Fruit fly (Drosophila melanogaster) whole organism, embryonic: ENCODE data around the gene CG4009.

ENCODE experiments used
- Atf-2 ChIP-seq: fragments of 200-800 bp; sonication (Bioruptor generic); optimal IDR thresholded peaks from 2 replicates; lab custom pipeline; 2016; ENCODE audit warnings: missing biosample characterization, missing genetic modification characterization
- CG10274 ChIP-seq: fragments of 200-800 bp; sonication (Bioruptor generic); optimal IDR thresholded peaks from 3 replicates; lab custom pipeline; 2017; ENCODE audit warnings: missing biosample characterization, mild to moderate bottlenecking, missing genetic modification characterization
- CG10462 ChIP-seq: fragments of 200-800 bp; sonication (Bioruptor generic); optimal IDR thresholded peaks from 2 replicates; lab custom pipeline; 2016; ENCODE audit warnings: missing biosample characterization, missing genetic modification characterization
- CG14667 ChIP-seq: fragments of 200-800 bp; sonication (Bioruptor generic); IDR thresholded peaks from 2 replicates; pipeline ENCODE4 v1.3.6; 2022; ENCODE audit warnings: missing biosample characterization, missing genetic modification characterization
- CG16813 ChIP-seq: fragments of 200-800 bp; sonication (Bioruptor generic); IDR thresholded peaks from 3 replicates; pipeline ENCODE4 v1.3.6; 2022; ENCODE audit warnings: missing biosample characterization, missing genetic modification characterization; ENCODE audit not compliant: partially characterized antibody
- CG17829 ChIP-seq: fragments of 200-800 bp; optimal IDR thresholded peaks from 2 replicates; lab custom pipeline; 2019; ENCODE audit warnings: missing biosample characterization, mild to moderate bottlenecking, missing genetic modification characterization, moderate library complexity
- CG18011 ChIP-seq: fragments of 200-800 bp; sonication (Bioruptor generic); optimal IDR thresholded peaks from 2 replicates; lab custom pipeline; 2017; ENCODE audit warnings: missing biosample characterization, missing genetic modification characterization, mild to moderate bottlenecking, moderate library complexity, missing genotype
- CG1832 ChIP-seq: fragments of 200-800 bp; sonication (Bioruptor generic); optimal IDR thresholded peaks from 2 replicates; lab custom pipeline; 2017; ENCODE audit warnings: missing biosample characterization, mild to moderate bottlenecking, missing genetic modification characterization, inconsistent platforms
- CG2120 ChIP-seq: fragments of 200-800 bp; sonication (Bioruptor generic); optimal IDR thresholded peaks from 3 replicates; lab custom pipeline; 2016; ENCODE audit warnings: missing biosample characterization, missing genetic modification characterization
- CG3065 ChIP-seq: fragments of 200-800 bp; sonication (Bioruptor generic); optimal IDR thresholded peaks from 2 replicates; lab custom pipeline; 2016; ENCODE audit warnings: missing biosample characterization, missing genetic modification characterization
- CG31224 ChIP-seq: fragments of 200-800 bp; sonication (Bioruptor generic); IDR thresholded peaks from 2 replicates; pipeline ENCODE4 v1.3.6; 2022; ENCODE audit warnings: missing biosample characterization, missing genetic modification characterization
- CG4820 ChIP-seq: fragments of 200-800 bp; sonication (Bioruptor generic); optimal IDR thresholded peaks from 3 replicates; lab custom pipeline; 2016; ENCODE audit warnings: missing biosample characterization, missing genetic modification characterization
- CG6683 ChIP-seq: fragments of 200-800 bp; sonication (Bioruptor generic); optimal IDR thresholded peaks from 2 replicates; lab custom pipeline; 2017; ENCODE audit warnings: missing biosample characterization, mild to moderate bottlenecking, missing genetic modification characterization, missing genetic modification reagents
- CG6765 ChIP-seq: fragments of 200-800 bp; sonication (Bioruptor generic); optimal IDR thresholded peaks from 3 replicates; lab custom pipeline; 2017; ENCODE audit warnings: missing biosample characterization, mild to moderate bottlenecking, missing genetic modification characterization
- CG8944 ChIP-seq: fragments of 200-800 bp; sonication (Bioruptor generic); optimal IDR thresholded peaks from 3 replicates; lab custom pipeline; 2016; ENCODE audit warnings: missing biosample characterization, missing genetic modification characterization
- CG9876 ChIP-seq: fragments of 200-800 bp; sonication (Bioruptor generic); optimal IDR thresholded peaks from 2 replicates; lab custom pipeline; 2016; ENCODE audit warnings: missing biosample characterization, missing genetic modification characterization
- Camta ChIP-seq: fragments of 200-800 bp; sonication (Bioruptor generic); optimal IDR thresholded peaks from 2 replicates; lab custom pipeline; 2016; ENCODE audit warnings: missing biosample characterization, missing genetic modification characterization
- Dad ChIP-seq: fragments of 200-800 bp; sonication (Bioruptor generic); optimal IDR thresholded peaks from 3 replicates; lab custom pipeline; 2016; ENCODE audit warnings: missing biosample characterization, missing genetic modification characterization
- Dp ChIP-seq: fragments of 200-800 bp; sonication (Bioruptor generic); optimal IDR thresholded peaks from 2 replicates; lab custom pipeline; 2018; ENCODE audit warnings: missing biosample characterization, mild to moderate bottlenecking, missing genetic modification characterization, moderate library complexity
- ERR ChIP-seq: fragments of 200-800 bp; sonication (Bioruptor generic); optimal IDR thresholded peaks from 2 replicates; lab custom pipeline; 2016; ENCODE audit warnings: missing biosample characterization, missing genetic modification characterization
- Hmr ChIP-seq: fragments of 200-800 bp; sonication (Bioruptor generic); optimal IDR thresholded peaks from 3 replicates; lab custom pipeline; 2017; ENCODE audit warnings: mild to moderate bottlenecking, missing biosample characterization, missing genetic modification reagents, missing genetic modification characterization
- Hmx ChIP-seq: fragments of 200-800 bp; sonication (Bioruptor generic); optimal IDR thresholded peaks from 2 replicates; lab custom pipeline; 2016; ENCODE audit warnings: missing biosample characterization, missing genetic modification characterization
- Lhr ChIP-seq: fragments of 200-800 bp; sonication (Bioruptor generic); optimal IDR thresholded peaks from 3 replicates; lab custom pipeline; 2017; ENCODE audit warnings: mild to moderate bottlenecking, missing biosample characterization, missing genetic modification reagents, missing genetic modification characterization
- Lim3 ChIP-seq: fragments of 200-800 bp; sonication (Bioruptor generic); IDR thresholded peaks from 2 replicates; pipeline ENCODE4 v1.3.6; 2022; ENCODE audit warnings: missing biosample characterization, missing genetic modification characterization
- Lpt ChIP-seq: fragments of >200 bp; optimal IDR thresholded peaks from 2 replicates; lab custom pipeline; 2018; ENCODE audit warnings: missing biosample characterization, missing genetic modification characterization
- NC2β ChIP-seq: fragments of 200-800 bp; sonication (Bioruptor generic); optimal IDR thresholded peaks from 2 replicates; lab custom pipeline; 2016; ENCODE audit warnings: missing biosample characterization, missing genetic modification characterization
- Nf-YC ChIP-seq: fragments of 200-800 bp; optimal IDR thresholded peaks from 3 replicates; lab custom pipeline; 2019; ENCODE audit warnings: missing biosample characterization, mild to moderate bottlenecking, missing genetic modification characterization, moderate library complexity
- NfI ChIP-seq: fragments of 200-800 bp; sonication (Bioruptor generic); optimal IDR thresholded peaks from 3 replicates; lab custom pipeline; 2018; ENCODE audit warnings: missing biosample characterization, mild to moderate bottlenecking, missing genetic modification characterization, moderate library complexity
- Opbp ChIP-seq: fragments of 200-800 bp; sonication (Bioruptor generic); IDR thresholded peaks from 3 replicates; pipeline ENCODE4 v1.3.6; 2022; ENCODE audit warnings: missing biosample characterization, missing genetic modification characterization; ENCODE audit not compliant: partially characterized antibody
- Optix ChIP-seq: fragments of 200-800 bp; sonication (Bioruptor generic); IDR thresholded peaks from 3 replicates; pipeline ENCODE4 v1.3.6; 2022; ENCODE audit warnings: missing biosample characterization, missing genetic modification characterization
- Sin3A ChIP-seq: fragments of >200 bp; optimal IDR thresholded peaks from 2 replicates; lab custom pipeline; 2018
- bab2 ChIP-seq: fragments of 200-800 bp; sonication (Bioruptor generic); optimal IDR thresholded peaks from 2 replicates; lab custom pipeline; 2016; ENCODE audit warnings: missing biosample characterization, missing genetic modification characterization
- cato ChIP-seq: fragments of 200-800 bp; sonication (Bioruptor generic); optimal IDR thresholded peaks from 2 replicates; lab custom pipeline; 2016; ENCODE audit warnings: missing biosample characterization, missing genetic modification characterization, borderline replicate concordance
- crol ChIP-seq: fragments of 200-800 bp; sonication (Bioruptor generic); IDR thresholded peaks from 2 replicates; pipeline ENCODE4 v1.3.6; 2022; ENCODE audit warnings: missing biosample characterization, missing genetic modification characterization
- dysf ChIP-seq: fragments of 200-800 bp; sonication (Bioruptor generic); IDR thresholded peaks from 3 replicates; pipeline ENCODE4 v1.3.6; 2022; ENCODE audit warnings: missing biosample characterization, missing genetic modification characterization
- hbn ChIP-seq: fragments of 200-800 bp; sonication (Bioruptor generic); IDR thresholded peaks from 2 replicates; pipeline ENCODE4 v1.3.6; 2022; ENCODE audit warnings: missing biosample characterization, missing genetic modification characterization; ENCODE audit not compliant: partially characterized antibody
- insv ChIP-seq, 2 experiments: fragments of 200-800 bp; sonication (Bioruptor generic); optimal IDR thresholded peaks; 3 replicates each; lab custom pipeline; 2016 to 2018; ENCODE audit warnings: missing biosample characterization in 2 of 2, missing genetic modification characterization in 2 of 2
- klu ChIP-seq: fragments of 200-800 bp; sonication (Bioruptor generic); IDR thresholded peaks from 2 replicates; pipeline ENCODE4 v1.3.6; 2022; ENCODE audit warnings: missing biosample characterization, missing genetic modification characterization
- lov ChIP-seq, 2 experiments: fragments of 200-800 bp in 1 of 2; fragments of >200 bp in 1 of 2; sonication (Bioruptor generic) in 1 of 2; IDR thresholded peaks in 1 of 2; optimal IDR thresholded peaks in 1 of 2; 2 replicates in 1 of 2; 3 replicates in 1 of 2; pipeline versions ENCODE4 v1.3.6 to Lab custom; 2017 to 2022; ENCODE audit warnings: missing biosample characterization in 1 of 2, missing genetic modification characterization in 1 of 2
- maf-S ChIP-seq: fragments of 200-800 bp; sonication (Bioruptor generic); optimal IDR thresholded peaks from 2 replicates; lab custom pipeline; 2016; ENCODE audit warnings: missing biosample characterization, missing genetic modification characterization
- mam ChIP-seq: fragments of 200-800 bp; sonication (Bioruptor generic); optimal IDR thresholded peaks from 3 replicates; lab custom pipeline; 2016; ENCODE audit warnings: missing biosample characterization, missing genetic modification characterization
- mirr ChIP-seq: fragments of 200-800 bp; sonication (Bioruptor generic); optimal IDR thresholded peaks from 3 replicates; lab custom pipeline; 2018; ENCODE audit warnings: missing biosample characterization, mild to moderate bottlenecking, missing genetic modification characterization
- nom ChIP-seq: fragments of 200-800 bp; sonication (Bioruptor generic); optimal IDR thresholded peaks from 2 replicates; lab custom pipeline; 2017; ENCODE audit warnings: missing biosample characterization, missing genetic modification characterization, mild to moderate bottlenecking, moderate library complexity, missing genetic modification reagents
- otp ChIP-seq: fragments of 200-800 bp; sonication (Bioruptor generic); IDR thresholded peaks from 3 replicates; pipeline ENCODE4, ENCODE4 v1.3.6; 2022; ENCODE audit warnings: missing biosample characterization, missing genetic modification characterization
- peb ChIP-seq: fragments of 200-800 bp; sonication (Bioruptor generic); IDR thresholded peaks from 2 replicates; pipeline ENCODE4 v1.3.6; 2022; ENCODE audit warnings: missing biosample characterization, missing genetic modification characterization
- salm ChIP-seq: fragments of 200-800 bp; sonication (Bioruptor generic); optimal IDR thresholded peaks from 2 replicates; lab custom pipeline; 2018; ENCODE audit warnings: missing biosample characterization, mild to moderate bottlenecking, missing genetic modification characterization
- sr ChIP-seq: fragments of 200-800 bp; sonication (Bioruptor generic); IDR thresholded peaks from 3 replicates; pipeline ENCODE4 v1.3.6; 2022; ENCODE audit warnings: missing biosample characterization, missing genetic modification characterization
- vvl ChIP-seq: fragments of 200-800 bp; sonication (Bioruptor generic); IDR thresholded peaks from 2 replicates; pipeline ENCODE4 v1.3.6; 2022; ENCODE audit warnings: missing biosample characterization, missing genetic modification characterization
- z ChIP-seq: fragments of 200-800 bp; sonication (Bioruptor generic); IDR thresholded peaks from 3 replicates; pipeline ENCODE4 v1.3.6; 2022; ENCODE audit warnings: missing biosample characterization, missing genetic modification characterization

Gene CG4009

DNA sequence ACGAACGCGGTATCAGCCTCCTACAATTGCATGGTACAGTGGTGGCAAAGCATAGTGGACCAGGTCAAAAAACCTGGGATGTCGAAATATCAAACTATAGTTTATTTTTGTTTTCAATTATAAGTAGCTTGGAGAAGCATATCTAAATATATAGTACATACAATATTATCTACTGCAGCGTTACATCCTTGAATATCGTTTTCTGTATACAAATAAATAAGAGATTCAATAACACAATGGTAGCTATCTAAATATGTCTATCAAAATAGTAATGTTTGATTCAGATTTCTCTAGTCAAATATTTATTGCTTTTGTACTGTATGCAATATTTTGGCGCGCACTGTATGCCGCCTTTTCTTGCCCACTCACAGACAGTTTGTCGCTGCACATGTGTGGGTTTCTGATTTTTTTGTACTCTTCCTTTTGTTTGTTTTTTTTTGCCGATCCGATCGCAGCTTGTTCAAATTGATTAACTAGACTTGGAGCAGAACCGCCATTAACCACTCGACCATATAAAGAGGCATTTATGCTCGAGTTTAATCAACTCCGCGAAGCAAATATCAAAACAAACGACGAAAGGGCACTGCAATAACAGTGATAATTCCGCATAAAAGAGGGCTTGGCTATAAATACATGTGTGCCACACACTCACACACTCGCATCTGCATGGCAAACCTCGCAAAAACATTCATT, 45.0 kb upstream of the CG4009 start (continued):
- TF ChIP-seq dysf (GFP tag; lab: Robert Waterston, UW) (peak; percentile 95), salm (peak; percentile 96), Lhr (peak; percentile 90), CG6683 (GFP tag; lab: Kevin White, UChicago) (peak; percentile 93), CG9876 (GFP tag; lab: Kevin White, UChicago) (peak; percentile 50), mirr (GFP tag; lab: Kevin White, UChicago) (peak; percentile 8), Nf-YC (tag; lab: Kevin White, UChicago) (peak; percentile 87), klu (GFP tag; lab: Robert Waterston, UW) (peak; percentile 91), bab2 (peak; percentile 88), cato (peak; percentile 94), CG18011 (GFP tag; lab: Kevin White, UChicago) (peak; percentile 83), Hmr (GFP tag; lab: Kevin White, UChicago) (peak; percentile 97), ERR (GFP tag; lab: Kevin White, UChicago) (peak; percentile 67), Optix (peak; percentile 85), CG3065 (GFP tag; lab: Kevin White, UChicago) (peak; percentile 89), nom (GFP tag; lab: Kevin White, UChicago) (peak; percentile 90), sr (peak; percentile 42; the same call in 1 of the 3 replicates), NfI (GFP tag; lab: Kevin White, UChicago) (peak; percentile 92), CG6765 (peak; percentile 92), Dp (no peak), CG31224 (GFP tag; lab: Robert Waterston, UW) (peak; percentile 83), Opbp (GFP tag; lab: Robert Waterston, UW) (no peak), hbn (GFP tag; lab: Robert Waterston, UW) (no peak), CG4820 (GFP tag; lab: Kevin White, UChicago) (peak; percentile 93), CG1832 (GFP tag; lab: Kevin White, UChicago) (no peak), CG8944 (peak; percentile 84), lov (optimal IDR thresholded peaks at IDR 0.05; lab: Kevin White, UChicago) (no peak), lov (GFP tag; IDR thresholded peaks at IDR 0.05; lab: Robert Waterston, UW) (peak; percentile 90), peb (GFP tag; lab: Robert Waterston, UW) (peak; percentile 90), Camta (GFP tag; lab: Kevin White, UChicago) (peak; percentile 93), otp (GFP tag; lab: Robert Waterston, UW) (peak; percentile 92), vvl (GFP tag; lab: Robert Waterston, UW) (peak; percentile 96), maf-S (GFP tag; lab: Kevin White, UChicago) (peak; percentile 87), NC2β (GFP tag; lab: Kevin White, UChicago) (peak; percentile 85), mam (GFP tag; lab: Kevin White, UChicago) (peak; percentile 88), CG16813 (GFP tag; lab: Robert Waterston, UW) (no peak), CG10462 (GFP tag; lab: Kevin White, UChicago) (peak; percentile 94), Sin3A (lab: Kevin White, UChicago) (no peak), insv (GFP tag; optimal IDR thresholded peaks at IDR 0.05; lab: Kevin White, UChicago) (peak; percentile 44 to 60), z (peak; percentile 74; the same call in 2 of the 3 replicates), Atf-2 (GFP tag; lab: Kevin White, UChicago) (peak; percentile 87), crol (GFP tag; lab: Robert Waterston, UW) (peak; percentile 59), Lim3 (peak; percentile 80), Dad (GFP tag; lab: Kevin White, UChicago) (peak; percentile 82), CG14667 (GFP tag; lab: Robert Waterston, UW) (peak; percentile 84), CG10274 (peak; percentile 77), Lpt (GFP tag; lab: Kevin White, UChicago) (no peak), CG17829 (tag; lab: Kevin White, UChicago) (peak; percentile 96), Hmx (peak; percentile 83), CG2120 (GFP tag; lab: Kevin White, UChicago) (peak; percentile 94)
